Fruit fly (Drosophila melanogaster): ENCODE measurements around the gene CG13640.

Gene CG13640

dm6 chr3R:24859701-24860100 lies 2.3 kb downstream of the CG13640 start, which contains the start of gene ppk22:
ppk22 (minus strand) TSS chr3R:24859801.
- TF ChIP-seq h (optimal IDR thresholded peaks at IDR 0.05): no peak
- TF ChIP-seq psq (optimal IDR thresholded peaks at IDR 0.05): no peak
- TF ChIP-seq Sin3A (optimal IDR thresholded peaks at IDR 0.05): no peak
- TF ChIP-seq insv (optimal IDR thresholded peaks at IDR 0.05): no peak
- no peak for TF ChIP-seq Myc (optimal IDR thresholded peaks at IDR 0.05)
- no peak for TF ChIP-seq ttk (optimal IDR thresholded peaks at IDR 0.05)

DNA sequence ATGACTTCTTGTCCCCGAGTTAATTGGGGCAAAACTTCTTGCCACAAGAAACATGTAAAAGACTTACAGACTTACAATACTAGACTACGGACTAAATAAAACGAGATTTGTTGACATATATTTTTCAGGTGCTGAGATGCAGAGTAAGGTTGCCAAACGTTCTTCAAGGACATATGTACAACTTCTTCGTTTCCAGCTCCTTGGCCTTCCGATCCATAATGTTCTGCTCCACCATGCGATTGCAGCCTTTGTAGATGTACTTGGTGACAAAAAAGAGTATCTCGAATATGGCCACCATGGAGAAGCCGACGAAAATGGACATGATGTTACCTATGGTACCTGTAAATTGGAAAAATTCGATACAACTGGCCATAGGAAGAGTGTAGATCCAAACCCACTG lies 4.5 kb downstream of the CG13640 start, which contains the start of gene CAH4:
Gene CAH4 (minus strand): TSS at position 101 of the 400 bp plus-strand sequence.
- TF ChIP-seq h (optimal IDR thresholded peaks at IDR 0.05) (no peak), psq (optimal IDR thresholded peaks at IDR 0.05) (no peak), Myc (optimal IDR thresholded peaks at IDR 0.05) (no peak), ttk (optimal IDR thresholded peaks at IDR 0.05) (no peak), insv (optimal IDR thresholded peaks at IDR 0.05) (no peak), Sin3A (optimal IDR thresholded peaks at IDR 0.05) (no peak)

DNA sequence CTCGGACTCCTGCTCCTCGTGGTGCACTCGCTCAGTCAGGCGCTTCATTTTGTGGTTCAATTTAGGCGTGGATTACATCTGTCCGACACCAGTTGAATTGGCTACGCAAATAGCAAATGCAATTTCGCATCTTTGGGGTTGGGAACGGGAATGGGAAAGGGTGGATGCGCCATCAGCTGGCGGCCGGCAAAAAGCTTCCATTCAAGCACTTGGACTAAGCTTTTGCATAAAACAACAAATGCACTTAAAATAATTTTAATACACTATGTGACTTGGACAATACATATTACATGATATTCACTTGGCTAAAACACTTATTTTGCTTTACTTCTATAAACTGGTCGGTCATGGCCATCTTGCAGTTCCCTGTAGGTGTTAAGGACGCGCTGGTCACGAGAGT lies 5.8 kb downstream of the CG13640 start, which contains the start of gene HDAC11:
Gene HDAC11 (minus strand): TSS at position 101 of the 400 bp plus-strand sequence.
- no peak for TF ChIP-seq psq (optimal IDR thresholded peaks at IDR 0.05)
- no peak for TF ChIP-seq ttk (optimal IDR thresholded peaks at IDR 0.05)
- no peak for TF ChIP-seq Myc (optimal IDR thresholded peaks at IDR 0.05)
- no peak for TF ChIP-seq Sin3A (optimal IDR thresholded peaks at IDR 0.05)

DNA sequence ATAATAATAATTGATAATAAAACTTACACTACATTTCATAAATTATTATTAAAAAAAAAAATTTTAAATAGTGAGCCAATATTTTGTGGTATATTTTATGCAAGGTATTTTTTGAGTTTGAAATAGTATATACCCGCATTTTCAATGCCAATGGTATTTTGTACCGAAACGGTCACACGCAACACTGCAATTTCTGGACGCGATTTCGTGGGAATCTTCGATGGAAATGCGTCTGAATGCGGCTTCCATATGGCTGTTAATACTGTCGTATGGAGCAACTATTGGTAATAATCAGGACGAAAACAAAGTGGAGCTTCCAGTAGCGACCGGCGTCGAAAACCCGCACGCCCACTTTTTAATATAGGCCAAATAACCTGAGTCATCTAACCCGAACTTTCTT lies 10.5 kb downstream of the CG13640 start, which contains the start of gene Nct:
Gene Nct (plus strand): TSS at position 173 of the 400 bp plus-strand sequence.
- TF ChIP-seq Sin3A (optimal IDR thresholded peaks at IDR 0.05) (no peak), Myc (optimal IDR thresholded peaks at IDR 0.05) (no peak)

dm6 chr3R:24850420-24850819 lies 11.5 kb downstream of the CG13640 start, which contains the start of gene CG7006:
CG7006 (plus strand) TSS chr3R:24850627.
- TF ChIP-seq h (optimal IDR thresholded peaks at IDR 0.05) (no peak), Myc (optimal IDR thresholded peaks at IDR 0.05) (no peak), insv (optimal IDR thresholded peaks at IDR 0.05) (no peak), ttk (optimal IDR thresholded peaks at IDR 0.05) (no peak), psq (optimal IDR thresholded peaks at IDR 0.05) (no peak), Sin3A (optimal IDR thresholded peaks at IDR 0.05) (no peak)

DNA sequence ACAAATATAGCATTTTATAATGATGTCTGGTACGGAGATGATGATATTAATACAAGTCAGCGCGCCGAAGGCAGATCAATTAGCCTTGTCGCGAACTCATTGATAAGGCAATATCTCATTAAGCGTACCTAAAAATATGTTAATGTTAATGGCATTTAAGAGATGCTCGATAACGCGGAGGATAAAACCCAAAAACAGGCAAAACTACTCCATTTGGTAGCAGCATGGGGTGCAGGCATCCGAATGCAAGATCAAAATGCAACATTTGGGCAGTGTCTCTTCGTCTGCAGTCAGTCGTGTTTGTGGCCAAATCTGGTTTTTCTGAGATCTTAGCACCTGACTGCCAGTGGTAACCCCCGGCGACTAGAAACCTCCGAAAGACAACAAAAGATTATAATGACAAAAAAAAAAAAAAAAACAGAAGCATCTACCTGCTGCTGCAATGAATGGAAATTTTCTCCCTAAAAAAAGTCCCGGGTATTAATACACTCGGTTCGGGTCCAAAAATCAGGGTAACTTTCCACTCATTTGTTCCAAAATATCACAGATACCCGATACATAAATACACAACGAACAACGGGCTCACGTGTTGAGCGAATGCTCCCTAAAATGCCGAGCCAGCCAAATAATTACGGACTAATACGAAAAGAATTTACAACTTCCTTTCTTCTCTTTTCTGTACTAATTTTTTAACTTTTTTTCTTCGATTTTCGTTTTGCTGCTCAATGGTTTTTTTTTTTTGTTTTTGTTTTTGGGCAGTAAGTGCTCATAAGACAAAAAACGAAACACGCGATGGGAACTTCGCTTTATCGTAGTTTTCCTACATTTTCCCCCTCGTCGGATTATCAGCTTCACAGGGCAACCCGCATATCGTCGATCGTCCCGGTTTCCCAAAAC lies 15.8 kb downstream of the CG13640 start:
- TF ChIP-seq psq (optimal IDR thresholded peaks at IDR 0.05) (no peak), insv (optimal IDR thresholded peaks at IDR 0.05) (no peak), Myc (optimal IDR thresholded peaks at IDR 0.05) (no peak), ttk (optimal IDR thresholded peaks at IDR 0.05) (no peak), h (optimal IDR thresholded peaks at IDR 0.05) (no peak), Sin3A (optimal IDR thresholded peaks at IDR 0.05) (no peak)

DNA sequence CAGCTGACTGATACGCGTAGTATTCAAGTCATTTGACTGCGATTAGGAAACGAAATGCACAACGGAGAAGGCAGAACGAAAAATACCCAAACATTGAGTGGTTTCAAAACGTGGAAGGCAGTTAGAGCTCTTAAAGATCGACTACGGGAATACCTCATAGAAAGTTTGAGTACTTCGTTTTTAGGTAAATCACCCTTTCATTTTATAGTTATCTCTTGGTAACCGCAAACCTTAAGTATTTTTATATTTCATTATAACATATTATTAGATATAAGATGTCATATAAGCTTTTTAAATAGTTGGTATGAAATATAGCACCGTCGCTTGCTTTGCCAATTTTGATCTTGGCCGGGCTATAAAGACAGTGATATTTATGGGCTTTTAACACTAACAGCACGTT lies 16.8 kb downstream of the CG13640 start:
- TF ChIP-seq Sin3A (optimal IDR thresholded peaks at IDR 0.05): no peak
- TF ChIP-seq insv (optimal IDR thresholded peaks at IDR 0.05): no peak
- TF ChIP-seq psq (optimal IDR thresholded peaks at IDR 0.05): no peak
- no peak for TF ChIP-seq Myc (optimal IDR thresholded peaks at IDR 0.05)
- TF ChIP-seq h (optimal IDR thresholded peaks at IDR 0.05): no peak
- TF ChIP-seq ttk (optimal IDR thresholded peaks at IDR 0.05): no peak

- TF ChIP-seq psq (optimal IDR thresholded peaks at IDR 0.05) (no peak), Sin3A (optimal IDR thresholded peaks at IDR 0.05) (no peak), Myc (optimal IDR thresholded peaks at IDR 0.05) (no peak), h (optimal IDR thresholded peaks at IDR 0.05) (no peak), insv (optimal IDR thresholded peaks at IDR 0.05) (no peak), ttk (optimal IDR thresholded peaks at IDR 0.05) (no peak)
Observed at dm6 chr3R:24841635-24842034, 20.3 kb downstream of the CG13640 start, which contains the start of gene Esp. Esp (plus strand) TSS chr3R:24841935.

- TF ChIP-seq Myc (optimal IDR thresholded peaks at IDR 0.05): no peak
- no peak for TF ChIP-seq Sin3A (optimal IDR thresholded peaks at IDR 0.05)
- no peak for TF ChIP-seq psq (optimal IDR thresholded peaks at IDR 0.05)
- no peak for TF ChIP-seq h (optimal IDR thresholded peaks at IDR 0.05)
- TF ChIP-seq insv (optimal IDR thresholded peaks at IDR 0.05): no peak
- no peak for TF ChIP-seq ttk (optimal IDR thresholded peaks at IDR 0.05)
Observed at dm6 chr3R:24841063-24841462, 20.9 kb downstream of the CG13640 start, which contains the start of gene CG33658. CG33658 (minus strand) TSS chr3R:24841163.

DNA sequence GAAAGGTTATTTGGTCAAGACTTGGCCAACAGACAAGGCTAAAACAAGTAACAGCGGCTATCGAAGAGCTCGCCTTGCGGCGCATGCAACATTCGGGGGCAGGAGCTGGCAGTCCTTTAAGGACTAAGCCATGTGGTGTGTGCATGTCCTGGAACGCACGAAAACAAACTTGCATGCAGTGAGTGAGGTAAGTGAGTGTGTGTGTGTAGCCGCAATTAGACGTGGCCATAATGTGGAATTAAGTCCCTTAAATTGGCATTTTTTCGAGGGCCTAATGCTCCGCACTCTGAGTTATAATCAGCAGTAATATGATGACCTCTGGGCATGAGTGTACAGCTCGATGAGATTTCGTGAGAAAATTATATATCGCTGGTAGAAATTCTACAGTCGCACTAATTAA lies 28.3 kb downstream of the CG13640 start, which contains the start of gene sosie:
Gene sosie (plus strand): TSS at position 301 of the 400 bp plus-strand sequence.
- TF ChIP-seq ttk (optimal IDR thresholded peaks at IDR 0.05) (no peak), insv (optimal IDR thresholded peaks at IDR 0.05) (no peak), Sin3A (optimal IDR thresholded peaks at IDR 0.05) (no peak), psq (optimal IDR thresholded peaks at IDR 0.05) (no peak), h (optimal IDR thresholded peaks at IDR 0.05) (no peak), Myc (optimal IDR thresholded peaks at IDR 0.05) (no peak)

DNA sequence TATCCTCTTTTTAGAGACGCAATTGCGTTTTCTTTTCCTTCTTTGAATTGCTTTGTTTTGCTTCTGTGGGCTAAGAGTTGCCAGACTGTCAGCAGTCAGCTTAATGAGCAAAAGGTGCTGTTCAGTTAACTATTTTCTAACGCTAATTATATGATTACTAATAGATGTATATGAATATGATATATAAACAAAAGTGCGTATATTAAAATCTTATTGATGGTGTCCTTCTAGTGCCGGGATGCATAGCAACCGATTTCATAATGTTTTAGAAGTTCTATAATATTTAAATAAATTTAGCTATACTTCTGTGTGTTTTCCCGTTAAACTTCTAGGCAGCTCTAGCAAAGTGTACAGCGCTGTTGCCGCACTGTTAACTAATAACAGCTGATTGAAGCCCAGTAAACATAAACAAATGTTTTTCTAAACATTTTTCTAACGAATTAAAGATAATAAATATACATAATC lies 32.0 kb downstream of the CG13640 start, which contains the start of the genes Kaz and CG43273:
Gene Kaz (minus strand): TSS at position 73 of the 465 bp plus-strand sequence.
Gene CG43273 (plus strand): TSS at position 415 of the 465 bp plus-strand sequence.
- no peak for TF ChIP-seq Myc (optimal IDR thresholded peaks at IDR 0.05)
- TF ChIP-seq insv (optimal IDR thresholded peaks at IDR 0.05): no peak
- TF ChIP-seq psq (optimal IDR thresholded peaks at IDR 0.05): no peak
- TF ChIP-seq ttk (optimal IDR thresholded peaks at IDR 0.05): no peak
- TF ChIP-seq h (optimal IDR thresholded peaks at IDR 0.05): no peak
- TF ChIP-seq Sin3A (optimal IDR thresholded peaks at IDR 0.05): no peak

DNA sequence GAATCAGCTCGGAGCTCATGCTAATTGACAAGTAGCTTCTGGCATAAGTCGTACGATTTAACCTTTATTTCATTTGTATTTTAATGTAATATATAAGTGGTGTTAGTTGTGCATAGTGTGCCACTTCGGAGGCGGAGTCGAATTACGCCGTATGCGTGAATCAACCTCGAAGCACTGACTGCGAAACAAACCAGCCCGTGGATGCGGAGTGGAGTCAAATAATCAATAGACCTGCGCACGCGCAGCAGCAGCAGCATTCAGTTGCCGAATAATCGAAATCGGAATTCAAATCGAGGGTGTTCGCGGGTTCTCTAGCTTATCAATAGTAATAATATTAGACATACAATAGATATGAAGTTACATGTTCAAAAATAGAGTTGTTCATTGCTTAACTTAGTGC lies 33.7 kb downstream of the CG13640 start, which contains the start of gene RabX4:
Gene RabX4 (minus strand): TSS at position 176 of the 400 bp plus-strand sequence.
- TF ChIP-seq h (optimal IDR thresholded peaks at IDR 0.05) (no peak), psq (optimal IDR thresholded peaks at IDR 0.05) (no peak), Sin3A (optimal IDR thresholded peaks at IDR 0.05) (no peak), insv (optimal IDR thresholded peaks at IDR 0.05) (no peak), Myc (optimal IDR thresholded peaks at IDR 0.05) (no peak), ttk (optimal IDR thresholded peaks at IDR 0.05) (no peak)

All from Kc167 (cell line).